Fruit fly (Drosophila melanogaster): ENCODE data around the gene CG11345.
A peak's percentile ranks its signal among the peaks of the same experiment; 100 is the strongest.

Gene CG11345

dm6 chr3L:4409134-4409897 is 48.6 kb downstream of the CG11345 start:
- TF ChIP-seq CG11696 (GFP tag; IDR thresholded peaks at IDR 0.05) (no peak), CG14860 (GFP tag; IDR thresholded peaks at IDR 0.05; ENCODE audit: partially characterized antibody) (no peak), Pdp1 (GFP tag; optimal IDR thresholded peaks at IDR 0.05) (peak in 1 of 2 experiments; percentile 74), CG6813 (GFP tag; optimal IDR thresholded peaks at IDR 0.05) (no peak), Sin3A (optimal IDR thresholded peaks at IDR 0.05) (no peak), ap (GFP tag; IDR thresholded peaks at IDR 0.05) (no peak), cad (GFP tag; optimal IDR thresholded peaks at IDR 0.05) (peak; percentile 81), jing (GFP tag; optimal IDR thresholded peaks at IDR 0.05) (no peak), esg (GFP tag; conservative IDR thresholded peaks at IDR 0.05) (no peak), sima (GFP tag; optimal IDR thresholded peaks at IDR 0.05) (no peak), hb (GFP tag; IDR thresholded peaks at IDR 0.05; ENCODE audit: partially characterized antibody) (no peak), CG7839 (tag; optimal IDR thresholded peaks at IDR 0.05) (no peak), CG10147 (GFP tag; optimal IDR thresholded peaks at IDR 0.05) (no peak), CG13424 (tag; optimal IDR thresholded peaks at IDR 0.05) (no peak), Spps (tag; optimal IDR thresholded peaks at IDR 0.05) (no peak), inv (GFP tag; IDR thresholded peaks at IDR 0.05; ENCODE audit: partially characterized antibody) (no peak), grn (GFP tag; optimal IDR thresholded peaks at IDR 0.05) (no peak), CG17186 (GFP tag; optimal IDR thresholded peaks at IDR 0.05) (no peak), lab (GFP tag; optimal IDR thresholded peaks at IDR 0.05) (no peak), E2f1 (GFP tag; IDR thresholded peaks at IDR 0.05) (no peak), H15 (GFP tag; IDR thresholded peaks at IDR 0.05) (no peak), CG4404 (GFP tag; IDR thresholded peaks at IDR 0.05) (no peak), Jarid2 (GFP tag; optimal IDR thresholded peaks at IDR 0.05) (no peak), Xbp1 (GFP tag; optimal IDR thresholded peaks at IDR 0.05) (peak; percentile 80), Rfx (GFP tag; IDR thresholded peaks at IDR 0.05) (0 out of 2 replicates have a peak, but pooled peaks have one; percentile 12), fd3F (GFP tag; optimal IDR thresholded peaks at IDR 0.05) (no peak), CG6854 (GFP tag; optimal IDR thresholded peaks at IDR 0.05) (no peak), gem (tag; optimal IDR thresholded peaks at IDR 0.05) (no peak), Dll (GFP tag; IDR thresholded peaks at IDR 0.05; ENCODE audit: partially characterized antibody) (no peak), CG4730 (GFP tag; IDR thresholded peaks at IDR 0.05) (no peak), tio (GFP tag; optimal IDR thresholded peaks at IDR 0.05) (no peak), onecut (GFP tag; IDR thresholded peaks at IDR 0.05) (peak; percentile 66), CG13894 (tag; optimal IDR thresholded peaks at IDR 0.05) (peak; percentile 58), bsh (GFP tag; optimal IDR thresholded peaks at IDR 0.05) (no peak), CG12391 (tag; optimal IDR thresholded peaks at IDR 0.05) (no peak), CG9215 (GFP tag; IDR thresholded peaks at IDR 0.05) (no peak), Ets65A (GFP tag) (no peak), Sry-δ (GFP tag; optimal IDR thresholded peaks at IDR 0.05) (no peak), CG15479 (GFP tag; optimal IDR thresholded peaks at IDR 0.05) (no peak), CrebB (tag; optimal IDR thresholded peaks at IDR 0.05) (no peak), CG3065 (GFP tag; optimal IDR thresholded peaks at IDR 0.05) (no peak), CG15696 (tag; optimal IDR thresholded peaks at IDR 0.05) (no peak), CG30403 (GFP tag; optimal IDR thresholded peaks at IDR 0.05) (no peak), CG18599 (GFP tag; optimal IDR thresholded peaks at IDR 0.05) (no peak), CG12155 (GFP tag; optimal IDR thresholded peaks at IDR 0.05) (no peak), Bteb2 (GFP tag; optimal IDR thresholded peaks at IDR 0.05) (no peak), CG12769 (tag; optimal IDR thresholded peaks at IDR 0.05) (no peak), disco-r (GFP tag; optimal IDR thresholded peaks at IDR 0.05) (no peak), unc-4 (GFP tag; IDR thresholded peaks at IDR 0.05; ENCODE audit: partially characterized antibody) (no peak)
